Worm (Caenorhabditis elegans) whole organism, L2 larva: ENCODE measurements around the gene C46F4.3.

Experiments used
- C34F6.9 ChIP-seq: fragments of 150-350 bp; optimal IDR thresholded peaks from 2 replicates; lab custom pipeline; 2014; ENCODE audit warnings: missing biosample characterization, missing genetic modification characterization
- R02D3.7 ChIP-seq: fragments of 150-350 bp; optimal IDR thresholded peaks from 2 replicates; lab custom pipeline; 2014; ENCODE audit warnings: missing biosample characterization, missing genetic modification characterization
- Y55F3AM.14 ChIP-seq: fragments of 200-800 bp; sonication (Bioruptor generic); optimal IDR thresholded peaks from 2 replicates; lab custom pipeline; 2018; ENCODE audit warnings: mild to moderate bottlenecking, missing genetic modification characterization, missing compliant biosample characterization
- aly-2 ChIP-seq: fragments of 150-350 bp; optimal IDR thresholded peaks from 2 replicates; lab custom pipeline; 2014; ENCODE audit warnings: missing biosample characterization, missing genetic modification characterization
- blmp-1 ChIP-seq: sonication (generic microtip); optimal IDR thresholded peaks from 2 replicates; lab custom pipeline; 2017; ENCODE audit warnings: missing genetic modification characterization, mild to moderate bottlenecking, missing compliant biosample characterization, antibody characterized with exemption, moderate library complexity; ENCODE audit not compliant: insufficient read depth
- ceh-16 ChIP-seq: fragments of 150-350 bp; optimal IDR thresholded peaks from 2 replicates; lab custom pipeline; 2014; ENCODE audit warnings: missing biosample characterization, missing genetic modification characterization
- ceh-82 ChIP-seq: fragments of 150-350 bp; optimal IDR thresholded peaks from 2 replicates; lab custom pipeline; 2014; ENCODE audit warnings: missing biosample characterization, missing genetic modification characterization
- crh-2 ChIP-seq: sonication (generic microtip); optimal IDR thresholded peaks from 2 replicates; lab custom pipeline; 2017; ENCODE audit warnings: missing biosample characterization, missing genetic modification characterization
- dmd-4 ChIP-seq: sonication (generic microtip); optimal IDR thresholded peaks from 2 replicates; lab custom pipeline; 2017; ENCODE audit warnings: missing biosample characterization, missing genetic modification characterization
- elt-3 ChIP-seq: sonication (generic microtip); optimal IDR thresholded peaks from 2 replicates; lab custom pipeline; 2017; ENCODE audit warnings: missing biosample characterization, missing genetic modification characterization
- fos-1 ChIP-seq: fragments of 150-350 bp; optimal IDR thresholded peaks from 2 replicates; lab custom pipeline; 2014; ENCODE audit warnings: missing biosample characterization, missing genetic modification characterization
- gmeb-1 ChIP-seq: fragments of 150-350 bp; optimal IDR thresholded peaks from 2 replicates; lab custom pipeline; 2014; ENCODE audit warnings: missing biosample characterization, missing genetic modification characterization
- lin-11 ChIP-seq: fragments of 150-350 bp; sonication (generic microtip); optimal IDR thresholded peaks from 2 replicates; lab custom pipeline; 2014; ENCODE audit warnings: missing biosample characterization, missing genetic modification characterization, inconsistent platforms, mixed read lengths
- lin-13 ChIP-seq: fragments of 150-350 bp; optimal IDR thresholded peaks from 2 replicates; lab custom pipeline; 2014; ENCODE audit warnings: missing biosample characterization, missing genetic modification reagents, missing genetic modification characterization
- lin-39 ChIP-seq: fragments of 150-350 bp; optimal IDR thresholded peaks from 2 replicates; lab custom pipeline; 2014; ENCODE audit warnings: missing biosample characterization, missing genetic modification reagents, missing genetic modification characterization
- lsy-2 ChIP-seq, 2 experiments: fragments of 150-350 bp in 1 of 2; sonication (generic microtip) in 1 of 2; optimal IDR thresholded peaks; 2 replicates each; lab custom pipeline; 2014 to 2017; ENCODE audit warnings: missing biosample characterization in 2 of 2, missing genetic modification characterization in 2 of 2
- mab-5 ChIP-seq: fragments of 150-350 bp; optimal IDR thresholded peaks from 2 replicates; lab custom pipeline; 2014; ENCODE audit warnings: missing biosample characterization, missing genetic modification characterization
- mbf-1 ChIP-seq: sonication (generic microtip); optimal IDR thresholded peaks from 2 replicates; lab custom pipeline; 2017; ENCODE audit warnings: missing biosample characterization, missing genetic modification characterization
- mdl-1 ChIP-seq, 2 experiments: fragments of 150-350 bp in 1 of 2; sonication (generic microtip) in 1 of 2; optimal IDR thresholded peaks; 2 replicates each; lab custom pipeline; 2017; ENCODE audit warnings: missing biosample characterization in 2 of 2, missing genetic modification characterization in 2 of 2
- nhr-10 ChIP-seq: sonication (generic microtip); optimal IDR thresholded peaks from 2 replicates; lab custom pipeline; 2017; ENCODE audit warnings: missing biosample characterization, missing genetic modification characterization
- nhr-11 ChIP-seq: fragments of 150-350 bp; optimal IDR thresholded peaks from 2 replicates; lab custom pipeline; 2014; ENCODE audit warnings: missing biosample characterization, missing genetic modification characterization
- nhr-129 ChIP-seq: fragments of 150-350 bp; optimal IDR thresholded peaks from 2 replicates; lab custom pipeline; 2014; ENCODE audit warnings: missing biosample characterization, missing genetic modification characterization
- nhr-21 ChIP-seq: fragments of 150-350 bp; optimal IDR thresholded peaks from 2 replicates; lab custom pipeline; 2014; ENCODE audit warnings: missing biosample characterization, missing genetic modification characterization
- nhr-23 ChIP-seq: fragments of 150-350 bp; optimal IDR thresholded peaks from 2 replicates; lab custom pipeline; 2014; ENCODE audit warnings: missing biosample characterization, missing genetic modification reagents, missing genetic modification characterization
- nhr-237 ChIP-seq: fragments of 150-350 bp; optimal IDR thresholded peaks from 2 replicates; lab custom pipeline; 2014; ENCODE audit warnings: missing biosample characterization, missing genetic modification characterization
- nhr-25 ChIP-seq: fragments of 150-350 bp; sonication (generic microtip); optimal IDR thresholded peaks from 3 replicates; lab custom pipeline; 2014; ENCODE audit warnings: missing biosample characterization, missing genetic modification characterization
- nhr-6 ChIP-seq: fragments of 150-350 bp; optimal IDR thresholded peaks from 2 replicates; lab custom pipeline; 2014; ENCODE audit warnings: missing biosample characterization, missing genetic modification characterization
- nhr-77 ChIP-seq: fragments of 150-350 bp; optimal IDR thresholded peaks from 2 replicates; lab custom pipeline; 2014; ENCODE audit warnings: missing biosample characterization, missing genetic modification characterization
- peb-1 ChIP-seq: fragments of 150-350 bp; optimal IDR thresholded peaks from 2 replicates; lab custom pipeline; 2014; ENCODE audit warnings: missing biosample characterization, missing genetic modification characterization
- sem-4 ChIP-seq: fragments of 150-350 bp; optimal IDR thresholded peaks from 2 replicates; lab custom pipeline; 2014; ENCODE audit warnings: missing biosample characterization, missing genetic modification reagents, missing genetic modification characterization
- sma-3 ChIP-seq: sonication (generic microtip); optimal IDR thresholded peaks from 2 replicates; lab custom pipeline; 2016; ENCODE audit warnings: missing genetic modification reagents, missing genetic modification characterization, missing compliant biosample characterization
- unc-39 ChIP-seq: fragments of 150-350 bp; optimal IDR thresholded peaks from 2 replicates; lab custom pipeline; 2014; ENCODE audit warnings: missing biosample characterization, missing genetic modification characterization
- unc-55 ChIP-seq: fragments of 150-350 bp; sonication (generic microtip); optimal IDR thresholded peaks from 3 replicates; lab custom pipeline; 2014; ENCODE audit warnings: missing biosample characterization, missing genetic modification reagents, missing genetic modification characterization
- unc-62 ChIP-seq: fragments of 150-350 bp; optimal IDR thresholded peaks from 2 replicates; lab custom pipeline; 2014; ENCODE audit warnings: missing biosample characterization, missing genetic modification reagents, missing genetic modification characterization
- zag-1 ChIP-seq: fragments of 150-350 bp; optimal IDR thresholded peaks from 2 replicates; lab custom pipeline; 2014; ENCODE audit warnings: missing biosample characterization, missing genetic modification characterization
- ztf-4 ChIP-seq: fragments of 150-350 bp; optimal IDR thresholded peaks from 2 replicates; lab custom pipeline; 2014; ENCODE audit warnings: missing biosample characterization, missing genetic modification characterization

The C46F4.3 gene

DNA sequence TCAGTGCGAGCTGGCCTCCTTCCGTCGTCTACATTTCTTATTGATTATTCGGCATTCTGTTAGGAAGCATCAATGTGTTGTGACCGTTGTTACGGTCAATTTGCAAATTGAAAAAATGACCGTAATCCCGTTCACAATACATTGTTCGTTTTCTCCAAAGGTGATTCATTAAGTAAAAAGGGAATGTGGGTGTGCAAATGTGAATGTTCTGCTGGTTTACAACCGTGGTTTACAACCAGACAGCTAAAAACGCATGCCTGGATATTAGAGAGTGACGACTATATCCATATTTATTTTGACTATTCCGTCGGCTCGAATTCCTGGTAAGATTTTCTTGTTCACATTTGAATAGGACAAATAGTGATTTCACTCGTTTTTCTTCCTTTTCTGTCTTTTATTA, 16.5 kb upstream of the C46F4.3 start, which contains the start of gene capa-1:
TSS of gene capa-1 (plus strand) at position 301 of the 400 bp plus-strand sequence.
- TF ChIP-seq nhr-21 (tag; lab: Kevin White, UChicago) (no peak), nhr-10 (tag; lab: Kevin White, UChicago) (no peak), lin-11 (tag; lab: Kevin White, UChicago) (no peak), ceh-82 (tag; lab: Kevin White, UChicago) (no peak), mdl-1 (tag; optimal IDR thresholded peaks at IDR 0.05; lab: Kevin White, UChicago) (no peak), nhr-129 (tag; lab: Kevin White, UChicago) (no peak), nhr-25 (tag; lab: Kevin White, UChicago) (no peak), blmp-1 (no peak), sma-3 (GFP tag; lab: Kevin White, UChicago) (no peak), crh-2 (tag; lab: Kevin White, UChicago) (no peak), R02D3.7 (no peak), ceh-16 (tag; lab: Kevin White, UChicago) (no peak), nhr-23 (tag; lab: Kevin White, UChicago) (no peak), gmeb-1 (no peak), peb-1 (tag; lab: Kevin White, UChicago) (no peak), nhr-11 (tag; lab: Kevin White, UChicago) (no peak), lin-13 (GFP tag; lab: Kevin White, UChicago) (no peak), dmd-4 (tag; lab: Kevin White, UChicago) (no peak)

- no peak for TF ChIP-seq unc-39 (tag; lab: Kevin White, UChicago)
- TF ChIP-seq nhr-6 (tag; lab: Kevin White, UChicago): no peak
- no peak for TF ChIP-seq mbf-1 (tag; lab: Kevin White, UChicago)
- TF ChIP-seq lin-39: no peak
- no peak for TF ChIP-seq ztf-4 (tag; lab: Kevin White, UChicago)
- no peak for TF ChIP-seq mab-5 (tag; lab: Kevin White, UChicago)
- TF ChIP-seq elt-3: no peak
- TF ChIP-seq blmp-1: no peak
- no peak for TF ChIP-seq lsy-2 (tag; optimal IDR thresholded peaks at IDR 0.05; lab: Kevin White, UChicago)
- no peak for TF ChIP-seq crh-2 (tag; lab: Kevin White, UChicago)
- no peak for TF ChIP-seq peb-1 (tag; lab: Kevin White, UChicago)
- TF ChIP-seq gmeb-1: no peak
- TF ChIP-seq nhr-129 (tag; lab: Kevin White, UChicago): no peak
- TF ChIP-seq sem-4 (tag; lab: Kevin White, UChicago): no peak
- no peak for TF ChIP-seq aly-2 (tag; lab: Kevin White, UChicago)
- no peak for TF ChIP-seq unc-62
- TF ChIP-seq Y55F3AM.14 (GFP tag; lab: Kevin White, UChicago): no peak
- no peak for TF ChIP-seq ceh-82 (tag; lab: Kevin White, UChicago)
Measured at ce11 chrX:5923672-5924071, 11.9 kb upstream of the C46F4.3 start.

- TF ChIP-seq nhr-10 (tag; lab: Kevin White, UChicago) (no peak), C34F6.9 (tag; lab: Kevin White, UChicago) (no peak), nhr-6 (tag; lab: Kevin White, UChicago) (no peak)
- TF ChIP-seq, all 48 proteins: peak for 0
Measured at ce11 chrX:5930822-5931221, 4.8 kb upstream of the C46F4.3 start, which contains the start of gene egl-6. Gene egl-6, plus strand, starts transcription at chrX:5931122.

ce11 chrX:5932923-5933322, 2.6 kb upstream of the C46F4.3 start:
- TF ChIP-seq nhr-77 (tag; lab: Kevin White, UChicago): no peak
- no peak for TF ChIP-seq nhr-237 (tag; lab: Kevin White, UChicago)
- TF ChIP-seq elt-3: no peak
- TF ChIP-seq unc-55: no peak

DNA sequence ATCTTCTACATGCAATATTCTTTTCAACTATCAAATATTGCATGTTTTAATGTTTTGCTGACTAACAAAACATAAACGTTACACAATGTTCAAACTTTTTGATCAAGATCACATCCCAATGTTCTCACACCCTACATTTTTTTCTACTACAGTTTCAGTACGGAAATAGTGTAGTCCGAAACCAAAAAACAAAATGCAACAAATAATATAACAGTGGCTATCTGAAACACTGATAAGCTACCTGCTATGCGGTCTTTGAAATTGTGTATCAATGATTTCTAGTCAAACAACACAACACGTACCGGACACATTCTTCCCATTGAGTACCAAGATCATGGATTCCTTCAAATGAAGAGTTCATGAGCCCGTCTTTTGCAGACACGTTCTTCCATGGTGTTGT, 5.8 kb downstream of the C46F4.3 start:
- TF ChIP-seq fos-1 (tag; lab: Kevin White, UChicago) (no peak), nhr-10 (tag; lab: Kevin White, UChicago) (no peak), ceh-82 (tag; lab: Kevin White, UChicago) (no peak), nhr-21 (tag; lab: Kevin White, UChicago) (no peak), zag-1 (tag; lab: Kevin White, UChicago) (no peak), nhr-11 (tag; lab: Kevin White, UChicago) (no peak), nhr-6 (tag; lab: Kevin White, UChicago) (no peak), gmeb-1 (no peak), lsy-2 (tag; optimal IDR thresholded peaks at IDR 0.05; lab: Kevin White, UChicago) (no peak), lin-13 (GFP tag; lab: Kevin White, UChicago) (no peak), crh-2 (tag; lab: Kevin White, UChicago) (no peak), nhr-25 (tag; lab: Kevin White, UChicago) (no peak), Y55F3AM.14 (GFP tag; lab: Kevin White, UChicago) (no peak), unc-62 (no peak), mdl-1 (tag; optimal IDR thresholded peaks at IDR 0.05; lab: Kevin White, UChicago) (no peak), ceh-16 (tag; lab: Kevin White, UChicago) (no peak)
